Worm (Caenorhabditis elegans) whole organism, L1 larva: ENCODE results near the gene elpc-3.

Experiments
- Y116A8C.19 ChIP-seq: sonication (generic microtip); optimal IDR thresholded peaks from 2 replicates; lab custom pipeline; 2016; ENCODE audit warnings: missing compliant biosample characterization, missing genetic modification characterization, borderline replicate concordance
- aly-2 ChIP-seq: fragments of 150-350 bp; optimal IDR thresholded peaks from 2 replicates; lab custom pipeline; 2014; ENCODE audit warnings: missing biosample characterization, missing genetic modification characterization
- ceh-63 ChIP-seq: fragments of 200-800 bp; sonication (Bioruptor generic); optimal IDR thresholded peaks from 2 replicates; lab custom pipeline; 2018; ENCODE audit warnings: mild to moderate bottlenecking, missing genetic modification characterization, missing compliant biosample characterization
- ceh-8 ChIP-seq: fragments of 200-800 bp; sonication (Bioruptor generic); optimal IDR thresholded peaks from 2 replicates; lab custom pipeline; 2018; ENCODE audit warnings: mild to moderate bottlenecking, missing genetic modification characterization, moderate library complexity, missing compliant biosample characterization
- ceh-88 ChIP-seq: fragments of 200-800 bp; sonication (Bioruptor generic); IDR thresholded peaks from 2 replicates; pipeline ENCODE4 v1.3.6; 2022; ENCODE audit warnings: missing genetic modification characterization, missing compliant biosample characterization
- ceh-90 ChIP-seq: sonication (generic microtip); optimal IDR thresholded peaks from 2 replicates; lab custom pipeline; 2016; ENCODE audit warnings: missing genetic modification characterization, missing compliant biosample characterization
- ces-1 ChIP-seq: fragments of 150-350 bp; optimal IDR thresholded peaks from 2 replicates; lab custom pipeline; 2014; ENCODE audit warnings: missing biosample characterization, missing genetic modification reagents, missing genetic modification characterization
- dsc-1 ChIP-seq: sonication (generic microtip); optimal IDR thresholded peaks from 2 replicates; lab custom pipeline; 2016; ENCODE audit warnings: mild to moderate bottlenecking, missing genetic modification characterization, missing compliant biosample characterization
- efl-1 ChIP-seq, 4 experiments: fragments of 150-350 bp; optimal IDR thresholded peaks in 3 of 4; peaks in 1 of 4; 1 replicate in 1 of 4; 2 replicates in 3 of 4; lab custom pipeline; 2014; ENCODE audit warnings: missing biosample characterization in 2 of 4, missing genetic modification characterization in 2 of 4, missing genetic modification reagents in 2 of 4
- egl-13 ChIP-seq: sonication (generic microtip); optimal IDR thresholded peaks from 2 replicates; lab custom pipeline; 2016; ENCODE audit warnings: missing genotype, missing genetic modification reagents, missing genetic modification characterization, missing compliant biosample characterization
- egl-27 ChIP-seq, 2 experiments: fragments of 150-350 bp in 1 of 2; sonication (generic microtip); optimal IDR thresholded peaks; 3 replicates each; lab custom pipeline; 2017 to 2018; ENCODE audit warnings: missing biosample characterization in 2 of 2, missing genetic modification characterization in 2 of 2, missing genetic modification reagents in 2 of 2
- elt-2 ChIP-seq: sonication (generic microtip); optimal IDR thresholded peaks from 2 replicates; lab custom pipeline; 2016; ENCODE audit warnings: missing genetic modification characterization, mild to moderate bottlenecking, inconsistent platforms, missing compliant biosample characterization, missing genetic modification reagents
- ets-5 ChIP-seq: fragments of 200-800 bp; sonication (Bioruptor generic); IDR thresholded peaks from 2 replicates; pipeline ENCODE4 v1.3.6; 2022; ENCODE audit warnings: missing genetic modification characterization, missing compliant biosample characterization
- fkh-10 ChIP-seq: sonication (generic microtip); optimal IDR thresholded peaks from 2 replicates; lab custom pipeline; 2017; ENCODE audit warnings: missing biosample characterization, missing genetic modification reagents, missing genetic modification characterization
- fos-1 ChIP-seq: fragments of 150-350 bp; optimal IDR thresholded peaks from 2 replicates; lab custom pipeline; 2014; ENCODE audit warnings: missing biosample characterization, missing genetic modification characterization
- lin-14 ChIP-seq: fragments of 200-800 bp; sonication (Bioruptor generic); optimal IDR thresholded peaks from 2 replicates; lab custom pipeline; 2018; ENCODE audit warnings: mild to moderate bottlenecking, missing genetic modification characterization, moderate library complexity, missing compliant biosample characterization
- lin-39 ChIP-seq: fragments of 150-350 bp; optimal IDR thresholded peaks from 2 replicates; lab custom pipeline; 2014; ENCODE audit warnings: missing biosample characterization, missing genetic modification reagents, missing genetic modification characterization
- lir-3 ChIP-seq: sonication (generic microtip); optimal IDR thresholded peaks from 2 replicates; lab custom pipeline; 2016; ENCODE audit warnings: mild to moderate bottlenecking, missing genetic modification characterization, moderate library complexity, missing compliant biosample characterization; ENCODE audit not compliant: poor library complexity
- mep-1 ChIP-seq: fragments of 150-350 bp; optimal IDR thresholded peaks from 2 replicates; lab custom pipeline; 2014; ENCODE audit warnings: missing biosample characterization, missing genetic modification characterization
- nhr-11 ChIP-seq: fragments of 150-350 bp; optimal IDR thresholded peaks from 2 replicates; lab custom pipeline; 2014; ENCODE audit warnings: missing biosample characterization, missing genetic modification characterization
- nhr-237 ChIP-seq: fragments of 150-350 bp; optimal IDR thresholded peaks from 2 replicates; lab custom pipeline; 2014; ENCODE audit warnings: missing biosample characterization, missing genetic modification characterization
- rnt-1 ChIP-seq: sonication (generic microtip); optimal IDR thresholded peaks from 2 replicates; lab custom pipeline; 2016; ENCODE audit warnings: mild to moderate bottlenecking, missing genetic modification characterization, moderate library complexity, missing compliant biosample characterization
- skn-1 ChIP-seq: fragments of 150-350 bp; optimal IDR thresholded peaks from 2 replicates; lab custom pipeline; 2014; ENCODE audit warnings: missing biosample characterization, missing genetic modification characterization
- snu-23 ChIP-seq: sonication (generic microtip); optimal IDR thresholded peaks from 2 replicates; lab custom pipeline; 2016; ENCODE audit warnings: missing genetic modification characterization, missing compliant biosample characterization
- sptf-1 ChIP-seq: fragments of 150-350 bp; optimal IDR thresholded peaks from 2 replicates; lab custom pipeline; 2014; ENCODE audit warnings: missing biosample characterization, missing genetic modification characterization
- swsn-7 ChIP-seq: sonication (generic microtip); optimal IDR thresholded peaks from 2 replicates; lab custom pipeline; 2016; ENCODE audit warnings: missing genetic modification characterization, missing compliant biosample characterization
- tlp-1 ChIP-seq: fragments of 150-350 bp; optimal IDR thresholded peaks from 2 replicates; lab custom pipeline; 2014; ENCODE audit warnings: missing biosample characterization, missing genetic modification characterization
- unc-30 ChIP-seq: sonication (generic microtip); optimal IDR thresholded peaks from 2 replicates; lab custom pipeline; 2017; ENCODE audit warnings: missing biosample characterization, missing genetic modification characterization
- unc-86 ChIP-seq: sonication (generic microtip); optimal IDR thresholded peaks from 2 replicates; lab custom pipeline; 2016; ENCODE audit warnings: missing genetic modification characterization, missing compliant biosample characterization
- zag-1 ChIP-seq: fragments of 150-350 bp; optimal IDR thresholded peaks from 2 replicates; lab custom pipeline; 2014; ENCODE audit warnings: missing biosample characterization, missing genetic modification characterization
- ztf-11 ChIP-seq, 2 experiments: sonication (generic microtip); optimal IDR thresholded peaks; 2 replicates each; lab custom pipeline; 2016 to 2017; ENCODE audit warnings: missing genetic modification characterization in 2 of 2, missing biosample characterization in 1 of 2, missing compliant biosample characterization in 1 of 2
- ztf-4 ChIP-seq: fragments of 150-350 bp; optimal IDR thresholded peaks from 2 replicates; lab custom pipeline; 2014; ENCODE audit warnings: missing biosample characterization, missing genetic modification characterization

Gene elpc-3

DNA sequence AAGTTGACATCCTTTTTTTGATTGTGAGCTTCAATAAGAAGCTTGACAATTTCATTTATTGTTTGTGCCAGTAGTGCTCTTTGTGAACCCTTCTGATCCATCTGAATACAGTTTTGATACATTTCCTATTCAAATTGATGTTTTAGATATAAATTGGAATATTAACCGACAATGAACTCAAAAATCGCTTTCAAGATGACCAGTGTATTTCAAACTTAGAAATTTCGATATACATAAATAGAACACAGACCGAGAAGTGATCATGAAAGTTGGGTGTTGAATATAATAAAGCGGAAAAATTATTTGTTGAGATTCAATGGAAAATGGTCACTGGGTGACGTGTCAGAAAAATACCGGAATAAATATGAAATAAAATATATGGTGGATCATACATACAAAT is at the start of gene elpc-3:
Gene elpc-3 (minus strand): TSS at position 101 of the 400 bp plus-strand sequence.
- no peak for TF ChIP-seq ceh-90 (tag; lab: Kevin White, UChicago)
- TF ChIP-seq efl-1 (optimal IDR thresholded peaks at IDR 0.05; lab: Kevin White, UChicago) = no peak
- no peak for TF ChIP-seq efl-1 (GFP tag; optimal IDR thresholded peaks at IDR 0.05 in 1 of 2; lab: Kevin White, UChicago)
- TF ChIP-seq sptf-1 (tag; lab: Kevin White, UChicago) = no peak
- no peak for TF ChIP-seq fkh-10
- no peak for TF ChIP-seq skn-1 (tag; lab: Kevin White, UChicago)
- TF ChIP-seq unc-86 (tag; lab: Kevin White, UChicago) = no peak
- TF ChIP-seq zag-1 (tag; lab: Kevin White, UChicago) = no peak
- no peak for TF ChIP-seq unc-30 (tag; lab: Kevin White, UChicago)
- TF ChIP-seq dsc-1 (tag; lab: Kevin White, UChicago) = no peak
- TF ChIP-seq fos-1 = no peak
- TF ChIP-seq tlp-1 (tag; lab: Kevin White, UChicago) = no peak
- TF ChIP-seq aly-2 (tag; lab: Kevin White, UChicago) = no peak

DNA sequence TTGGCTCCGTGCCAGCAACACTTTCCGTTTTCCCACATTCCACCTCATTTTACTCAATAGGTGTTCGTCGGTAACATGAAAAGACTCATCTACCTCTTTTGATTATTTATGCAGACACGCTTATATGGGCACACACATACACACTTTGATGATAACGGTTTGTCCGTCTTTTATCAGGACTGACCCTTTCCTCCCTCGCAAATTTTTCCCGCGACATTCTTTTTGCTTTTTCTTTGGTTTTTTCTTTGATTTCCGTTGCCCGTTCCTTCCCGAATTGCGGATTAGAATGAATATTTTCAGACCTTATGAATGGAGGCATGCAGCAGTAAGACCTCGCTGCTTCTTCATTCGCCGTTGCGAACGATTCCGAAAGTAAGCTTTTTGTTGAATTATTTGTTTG is 31.8 kb upstream of the elpc-3 start, which contains the start of gene vab-8:
Gene vab-8 (plus strand): TSS at position 301 of the 400 bp plus-strand sequence.
- TF ChIP-seq dsc-1 (tag; lab: Kevin White, UChicago) = no peak
- no peak for TF ChIP-seq ztf-4 (tag; lab: Kevin White, UChicago)
- no peak for TF ChIP-seq Y116A8C.19 (tag; lab: Kevin White, UChicago)
- TF ChIP-seq ztf-11 (tag; optimal IDR thresholded peaks at IDR 0.05; lab: Kevin White, UChicago) = no peak
- TF ChIP-seq egl-13 = no peak
- no peak for TF ChIP-seq fkh-10
- TF ChIP-seq efl-1 (optimal IDR thresholded peaks at IDR 0.05; lab: Kevin White, UChicago) = no peak
- no peak for TF ChIP-seq efl-1 (GFP tag; optimal IDR thresholded peaks at IDR 0.05 in 1 of 2; lab: Kevin White, UChicago)
- TF ChIP-seq ceh-8 (GFP tag; lab: Kevin White, UChicago) = no peak
- TF ChIP-seq nhr-237 = no peak
- no peak for TF ChIP-seq zag-1 (tag; lab: Kevin White, UChicago)
- no peak for TF ChIP-seq nhr-11 (tag; lab: Kevin White, UChicago)
- TF ChIP-seq elt-2 (tag; lab: Kevin White, UChicago) = no peak
- no peak for TF ChIP-seq lir-3 (tag; lab: Kevin White, UChicago)
- no peak for TF ChIP-seq ceh-63 (GFP tag; lab: Kevin White, UChicago)
- TF ChIP-seq snu-23 (GFP tag; lab: Kevin White, UChicago) = no peak
- no peak for TF ChIP-seq swsn-7 (tag; lab: Kevin White, UChicago)

DNA sequence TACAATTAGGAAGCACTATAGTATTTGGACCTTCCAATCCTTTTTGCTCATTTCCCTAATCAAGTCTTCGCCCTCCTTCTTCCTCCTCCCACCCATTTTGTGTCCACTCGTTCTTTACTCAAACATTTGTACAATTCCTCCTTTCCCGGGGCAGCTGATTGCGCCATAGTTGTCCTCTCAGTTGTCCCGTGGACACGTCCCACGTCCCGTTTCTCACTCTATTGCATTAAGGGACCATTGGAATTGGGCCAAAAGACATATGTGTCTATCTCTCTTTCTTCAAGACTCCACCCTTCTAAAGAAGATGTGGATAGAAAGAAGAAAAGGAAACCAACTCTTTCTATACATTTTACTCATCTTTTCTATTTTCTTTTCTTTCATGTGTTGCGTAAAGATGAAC is 29.9 kb upstream of the elpc-3 start:
- no peak for TF ChIP-seq aly-2 (tag; lab: Kevin White, UChicago)
- no peak for TF ChIP-seq ceh-88 (GFP tag; lab: Robert Waterston, UW)
- no peak for TF ChIP-seq elt-2 (tag; lab: Kevin White, UChicago)
- TF ChIP-seq lin-14 = peak; percentile 82
- peak; percentile 3 for TF ChIP-seq mep-1
- no peak for TF ChIP-seq efl-1 (optimal IDR thresholded peaks at IDR 0.05; lab: Kevin White, UChicago)
- peak in 1 of 2 experiments; percentile 13 for TF ChIP-seq efl-1 (GFP tag; optimal IDR thresholded peaks at IDR 0.05 in 1 of 2; lab: Kevin White, UChicago)

DNA sequence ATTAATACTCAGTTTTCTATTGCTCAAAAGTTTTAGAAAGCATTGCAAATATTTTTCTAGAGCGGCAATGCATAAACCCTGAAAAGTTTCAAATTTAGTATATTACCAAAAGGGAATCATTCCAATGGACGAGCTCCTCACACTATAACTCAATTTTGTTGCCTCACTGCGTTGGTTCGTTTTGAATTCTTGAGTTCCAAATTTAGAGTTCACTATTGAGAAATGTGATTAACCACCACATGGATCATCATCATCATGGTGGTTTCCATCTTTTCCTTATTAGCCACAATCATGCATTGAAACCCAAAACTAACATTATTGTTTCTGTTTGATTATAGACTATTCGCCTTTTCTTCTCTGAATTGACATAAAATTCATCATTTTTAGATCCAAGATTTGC is 28.7 kb upstream of the elpc-3 start:
- TF ChIP-seq ets-5 (GFP tag; lab: Robert Waterston, UW) (no peak), lin-39 (tag; lab: Kevin White, UChicago) (no peak)

DNA sequence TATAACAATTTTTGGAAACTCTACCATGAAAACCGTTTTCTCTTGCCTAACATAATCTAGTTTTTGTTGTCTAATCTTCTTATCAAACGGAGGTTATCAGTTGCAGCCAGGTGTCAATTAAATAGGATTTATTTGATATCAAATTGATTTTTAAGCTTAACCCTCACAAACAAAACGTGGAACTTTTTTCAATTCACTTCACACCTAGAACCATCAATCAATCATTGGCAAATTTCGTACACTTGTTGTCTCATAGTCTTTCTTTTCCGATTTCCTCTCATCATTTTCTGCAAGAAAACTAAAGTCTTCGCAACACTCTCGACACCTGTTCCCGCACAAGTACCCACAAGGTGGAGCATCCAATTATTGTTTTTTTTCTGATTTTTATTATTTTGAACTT is 27.5 kb upstream of the elpc-3 start:
- TF ChIP-seq egl-27 (tag; optimal IDR thresholded peaks at IDR 0.05; lab: Kevin White, UChicago) (no peak), elt-2 (tag; lab: Kevin White, UChicago) (peak; percentile 21), ets-5 (GFP tag; lab: Robert Waterston, UW) (no peak), ces-1 (GFP tag; lab: Kevin White, UChicago) (no peak), rnt-1 (tag; lab: Kevin White, UChicago) (peak; percentile 24), lin-14 (peak; percentile 44), mep-1 (no peak)
